Fruit fly (Drosophila melanogaster) whole organism, embryonic: Measurements from ENCODE around the gene cpb.

Source experiments
- Atf6 ChIP-seq: fragments of 200-800 bp; sonication (Bioruptor generic); IDR thresholded peaks from 2 replicates; pipeline ENCODE4 v1.3.6; 2022; ENCODE audit warnings: missing biosample characterization, missing genetic modification characterization
- Blimp-1 ChIP-seq: fragments of 200-800 bp; sonication (Bioruptor generic); optimal IDR thresholded peaks from 3 replicates; lab custom pipeline; 2018; ENCODE audit warnings: missing biosample characterization, missing genetic modification characterization, mild to moderate bottlenecking, moderate library complexity, missing genetic modification reagents
- CG10543 ChIP-seq: fragments of 200-800 bp; sonication (Bioruptor generic); optimal IDR thresholded peaks from 3 replicates; lab custom pipeline; 2017; ENCODE audit warnings: missing biosample characterization, mild to moderate bottlenecking, missing genetic modification characterization, moderate library complexity
- CG12104 ChIP-seq: fragments of 200-800 bp; sonication (Bioruptor generic); optimal IDR thresholded peaks from 3 replicates; lab custom pipeline; 2016; ENCODE audit warnings: missing biosample characterization, missing genetic modification characterization
- CG12299 ChIP-seq: fragments of 200-800 bp; sonication (Bioruptor generic); optimal IDR thresholded peaks from 2 replicates; lab custom pipeline; 2018; ENCODE audit warnings: missing biosample characterization, mild to moderate bottlenecking, missing genetic modification characterization
- CG12391 ChIP-seq: fragments of 200-800 bp; sonication (Bioruptor generic); optimal IDR thresholded peaks from 3 replicates; lab custom pipeline; 2018; ENCODE audit warnings: missing biosample characterization, mild to moderate bottlenecking, missing genetic modification characterization, moderate library complexity
- CG13424 ChIP-seq: fragments of 200-800 bp; sonication (Bioruptor generic); optimal IDR thresholded peaks from 2 replicates; lab custom pipeline; 2019; ENCODE audit warnings: missing biosample characterization, mild to moderate bottlenecking, missing genetic modification characterization, moderate library complexity
- CG14860 ChIP-seq: fragments of 200-800 bp; sonication (Bioruptor generic); IDR thresholded peaks from 3 replicates; pipeline ENCODE4 v1.3.6; 2022; ENCODE audit warnings: missing biosample characterization, missing genetic modification characterization; ENCODE audit not compliant: partially characterized antibody
- CG15601 ChIP-seq: fragments of 200-800 bp; sonication (Bioruptor generic); optimal IDR thresholded peaks from 3 replicates; lab custom pipeline; 2019; ENCODE audit warnings: missing biosample characterization, mild to moderate bottlenecking, missing genetic modification characterization, moderate library complexity
- CG1603 ChIP-seq: fragments of 200-800 bp; sonication (Bioruptor generic); optimal IDR thresholded peaks from 2 replicates; lab custom pipeline; 2019; ENCODE audit warnings: missing biosample characterization, mild to moderate bottlenecking, missing genetic modification characterization, moderate library complexity
- CG1647 ChIP-seq: fragments of 200-800 bp; sonication (Bioruptor generic); optimal IDR thresholded peaks from 3 replicates; lab custom pipeline; 2016; ENCODE audit warnings: missing biosample characterization, missing genetic modification characterization
- CG2678 ChIP-seq: fragments of 200-800 bp; sonication (Bioruptor generic); optimal IDR thresholded peaks from 3 replicates; lab custom pipeline; 2019; ENCODE audit warnings: missing biosample characterization, mild to moderate bottlenecking, missing genetic modification characterization, moderate library complexity
- CG30431 ChIP-seq: fragments of 200-800 bp; sonication (Bioruptor generic); optimal IDR thresholded peaks from 2 replicates; lab custom pipeline; 2017; ENCODE audit warnings: missing biosample characterization, missing genetic modification characterization
- CG32767 ChIP-seq: fragments of 200-800 bp; sonication (Bioruptor generic); IDR thresholded peaks from 2 replicates; pipeline ENCODE4 v1.3.6; 2022; ENCODE audit warnings: missing biosample characterization, missing genetic modification characterization
- CG3995 ChIP-seq: fragments of 200-800 bp; sonication (Bioruptor generic); optimal IDR thresholded peaks from 3 replicates; lab custom pipeline; 2016; ENCODE audit warnings: missing biosample characterization, missing genetic modification characterization
- CG43689 ChIP-seq: fragments of 200-800 bp; sonication (Bioruptor generic); IDR thresholded peaks from 2 replicates; pipeline ENCODE4 v1.3.6; 2022; ENCODE audit warnings: missing biosample characterization, missing genetic modification characterization
- CG4404 ChIP-seq: fragments of 200-800 bp; sonication (Bioruptor generic); IDR thresholded peaks from 2 replicates; pipeline ENCODE4 v1.3.6; 2022; ENCODE audit warnings: missing biosample characterization, missing genetic modification characterization
- CG4820 ChIP-seq: fragments of 200-800 bp; sonication (Bioruptor generic); optimal IDR thresholded peaks from 3 replicates; lab custom pipeline; 2016; ENCODE audit warnings: missing biosample characterization, missing genetic modification characterization
- CG5180 ChIP-seq: fragments of 200-800 bp; sonication (Bioruptor generic); optimal IDR thresholded peaks from 3 replicates; lab custom pipeline; 2017; ENCODE audit warnings: missing biosample characterization, missing genetic modification characterization, mild to moderate bottlenecking, moderate library complexity, missing genetic modification reagents
- CG6254 ChIP-seq: fragments of 200-800 bp; sonication (Bioruptor generic); optimal IDR thresholded peaks from 3 replicates; lab custom pipeline; 2017; ENCODE audit warnings: mild to moderate bottlenecking, missing biosample characterization, missing genetic modification reagents, missing genetic modification characterization
- CG7271 ChIP-seq: fragments of 200-800 bp; sonication (Bioruptor generic); optimal IDR thresholded peaks from 2 replicates; lab custom pipeline; 2018; ENCODE audit warnings: missing biosample characterization, mild to moderate bottlenecking, missing genetic modification characterization, moderate library complexity
- CG9876 ChIP-seq: fragments of 200-800 bp; sonication (Bioruptor generic); optimal IDR thresholded peaks from 2 replicates; lab custom pipeline; 2016; ENCODE audit warnings: missing biosample characterization, missing genetic modification characterization
- Dll ChIP-seq: fragments of 200-800 bp; sonication (Bioruptor generic); IDR thresholded peaks from 4 replicates; pipeline ENCODE4 v1.3.6; 2022; ENCODE audit warnings: missing biosample characterization, missing genetic modification characterization; ENCODE audit not compliant: partially characterized antibody
- Drgx ChIP-seq: fragments of 200-800 bp; sonication (Bioruptor generic); IDR thresholded peaks from 2 replicates; pipeline ENCODE4 v1.3.6; 2022; ENCODE audit warnings: missing biosample characterization, missing genetic modification characterization
- ERR ChIP-seq: fragments of 200-800 bp; sonication (Bioruptor generic); optimal IDR thresholded peaks from 2 replicates; lab custom pipeline; 2016; ENCODE audit warnings: missing biosample characterization, missing genetic modification characterization
- Fer3 ChIP-seq: fragments of 200-800 bp; sonication (Bioruptor generic); optimal IDR thresholded peaks from 2 replicates; lab custom pipeline; 2018; ENCODE audit warnings: missing biosample characterization, mild to moderate bottlenecking, missing genetic modification characterization, moderate library complexity
- H15 ChIP-seq: fragments of 200-800 bp; sonication (Bioruptor generic); IDR thresholded peaks from 3 replicates; pipeline ENCODE4 v1.3.6; 2022; ENCODE audit warnings: missing biosample characterization, missing genetic modification characterization
- H2.0 ChIP-seq: fragments of 200-800 bp; sonication (Bioruptor generic); IDR thresholded peaks from 2 replicates; pipeline ENCODE4 v1.3.6; 2022; ENCODE audit warnings: missing biosample characterization, missing genetic modification characterization
- HHEX ChIP-seq: fragments of 200-800 bp; sonication (Bioruptor generic); optimal IDR thresholded peaks from 3 replicates; lab custom pipeline; 2017; ENCODE audit warnings: missing biosample characterization, mild to moderate bottlenecking, missing genetic modification characterization, missing genetic modification reagents
- Mes4 ChIP-seq: fragments of 200-800 bp; sonication (Bioruptor generic); optimal IDR thresholded peaks from 2 replicates; lab custom pipeline; 2016; ENCODE audit warnings: missing biosample characterization, missing genetic modification characterization
- NC2β ChIP-seq: fragments of 200-800 bp; sonication (Bioruptor generic); optimal IDR thresholded peaks from 2 replicates; lab custom pipeline; 2016; ENCODE audit warnings: missing biosample characterization, missing genetic modification characterization
- Oaz ChIP-seq: fragments of 200-800 bp; sonication (Bioruptor generic); IDR thresholded peaks from 2 replicates; pipeline ENCODE4 v1.3.6; 2022; ENCODE audit warnings: missing biosample characterization, missing genetic modification characterization
- Opbp ChIP-seq: fragments of 200-800 bp; sonication (Bioruptor generic); IDR thresholded peaks from 3 replicates; pipeline ENCODE4 v1.3.6; 2022; ENCODE audit warnings: missing biosample characterization, missing genetic modification characterization; ENCODE audit not compliant: partially characterized antibody
- Ssrp ChIP-seq: fragments of 200-800 bp; sonication (Bioruptor generic); optimal IDR thresholded peaks from 2 replicates; lab custom pipeline; 2018; ENCODE audit warnings: missing biosample characterization, mild to moderate bottlenecking, missing genetic modification characterization, moderate library complexity
- Usf ChIP-seq: fragments of 200-800 bp; sonication (Bioruptor generic); optimal IDR thresholded peaks from 2 replicates; lab custom pipeline; 2017; ENCODE audit warnings: missing genotype, missing biosample characterization, missing genetic modification characterization
- al ChIP-seq: fragments of 200-800 bp; sonication (Bioruptor generic); IDR thresholded peaks from 2 replicates; pipeline ENCODE4 v1.3.6; 2022; ENCODE audit warnings: missing biosample characterization, missing genetic modification characterization
- ash1 ChIP-seq: fragments of 200-800 bp; sonication (Bioruptor generic); optimal IDR thresholded peaks from 2 replicates; lab custom pipeline; 2018; ENCODE audit warnings: missing biosample characterization, mild to moderate bottlenecking, missing genetic modification characterization
- cas ChIP-seq: fragments of 200-800 bp; sonication (Bioruptor generic); IDR thresholded peaks from 2 replicates; pipeline ENCODE4 v1.3.6; 2022; ENCODE audit warnings: missing biosample characterization, missing genetic modification characterization
- da ChIP-seq: fragments of 200-800 bp; sonication (Bioruptor generic); optimal IDR thresholded peaks from 2 replicates; lab custom pipeline; 2016; ENCODE audit warnings: missing biosample characterization, missing genetic modification characterization
- dan ChIP-seq: fragments of 200-800 bp; sonication (Bioruptor generic); IDR thresholded peaks from 2 replicates; pipeline ENCODE4 v1.3.6; 2022; ENCODE audit warnings: missing biosample characterization, missing genetic modification characterization
- dimm ChIP-seq: fragments of 200-800 bp; sonication (Bioruptor generic); IDR thresholded peaks from 2 replicates; pipeline ENCODE4 v1.3.6; 2022; ENCODE audit warnings: missing biosample characterization, missing genetic modification characterization
- fd102C ChIP-seq: fragments of 200-800 bp; sonication (Bioruptor generic); optimal IDR thresholded peaks from 2 replicates; lab custom pipeline; 2018; ENCODE audit warnings: missing biosample characterization, mild to moderate bottlenecking, missing genetic modification characterization, moderate library complexity
- ham ChIP-seq: fragments of 200-800 bp; sonication (Bioruptor generic); IDR thresholded peaks from 2 replicates; pipeline ENCODE4 v1.3.6; 2022; ENCODE audit warnings: missing biosample characterization, missing genetic modification characterization
- her ChIP-seq: fragments of 200-800 bp; sonication (Bioruptor generic); optimal IDR thresholded peaks from 2 replicates; lab custom pipeline; 2016; ENCODE audit warnings: missing biosample characterization, missing genetic modification characterization
- hth ChIP-seq: fragments of >200 bp; optimal IDR thresholded peaks from 2 replicates; lab custom pipeline; 2017; ENCODE audit warnings: inconsistent platforms
- kni ChIP-seq: fragments of 200-800 bp; sonication (Bioruptor generic); optimal IDR thresholded peaks from 3 replicates; lab custom pipeline; 2017; ENCODE audit warnings: mild to moderate bottlenecking, missing biosample characterization, missing genetic modification reagents, missing genetic modification characterization
- maf-S ChIP-seq: fragments of 200-800 bp; sonication (Bioruptor generic); optimal IDR thresholded peaks from 2 replicates; lab custom pipeline; 2016; ENCODE audit warnings: missing biosample characterization, missing genetic modification characterization
- nmo ChIP-seq: fragments of 200-800 bp; sonication (Bioruptor generic); optimal IDR thresholded peaks from 2 replicates; lab custom pipeline; 2018; ENCODE audit warnings: missing biosample characterization, mild to moderate bottlenecking, missing genetic modification characterization, moderate library complexity
- pnt ChIP-seq: fragments of 200-800 bp; sonication (Bioruptor generic); optimal IDR thresholded peaks from 3 replicates; lab custom pipeline; 2016; ENCODE audit warnings: missing biosample characterization, missing genetic modification characterization
- salm ChIP-seq: fragments of 200-800 bp; sonication (Bioruptor generic); optimal IDR thresholded peaks from 2 replicates; lab custom pipeline; 2018; ENCODE audit warnings: missing biosample characterization, mild to moderate bottlenecking, missing genetic modification characterization
- sens-2 ChIP-seq: fragments of 200-800 bp; sonication (Bioruptor generic); IDR thresholded peaks from 2 replicates; pipeline ENCODE4 v1.3.6; 2022; ENCODE audit warnings: missing biosample characterization, missing genetic modification characterization
- toy ChIP-seq: fragments of 200-800 bp; sonication (Bioruptor generic); IDR thresholded peaks from 2 replicates; pipeline ENCODE4 v1.3.6; 2022; ENCODE audit warnings: missing biosample characterization, missing genetic modification characterization

cpb gene

dm6 chr2L:1710224-1710623, 5.5 kb downstream of the cpb start, which contains the start of the genes CG17660 and mRpL48 (continued):
- TF ChIP-seq Drgx (no peak), CG7271 (tag; lab: Kevin White, UChicago) (no peak), maf-S (GFP tag; lab: Kevin White, UChicago) (no peak), CG4404 (GFP tag; lab: Robert Waterston, UW) (no peak), CG43689 (GFP tag; lab: Robert Waterston, UW) (no peak), CG13424 (tag; lab: Kevin White, UChicago) (no peak), NC2β (GFP tag; lab: Kevin White, UChicago) (peak; percentile 57), hth (lab: Kevin White, UChicago) (no peak), CG12299 (tag; lab: Kevin White, UChicago) (no peak), CG10543 (GFP tag; lab: Kevin White, UChicago) (no peak), H2.0 (GFP tag; lab: Robert Waterston, UW) (no peak), dan (GFP tag; lab: Robert Waterston, UW) (no peak), Dll (peak; percentile 65), CG3995 (GFP tag; lab: Kevin White, UChicago) (no peak), cas (GFP tag; lab: Robert Waterston, UW) (no peak), CG15601 (tag; lab: Kevin White, UChicago) (no peak), Mes4 (no peak), CG12391 (peak; percentile 11), Oaz (no peak), CG1603 (tag; lab: Kevin White, UChicago) (peak; percentile 86), CG9876 (GFP tag; lab: Kevin White, UChicago) (no peak), CG30431 (GFP tag; lab: Kevin White, UChicago) (no peak), nmo (GFP tag; lab: Kevin White, UChicago) (peak; percentile 49), sens-2 (GFP tag; lab: Robert Waterston, UW) (no peak), CG14860 (GFP tag; lab: Robert Waterston, UW) (peak; percentile 45; the same call in 1 of the 3 replicates), Opbp (GFP tag; lab: Robert Waterston, UW) (peak; percentile 67; the same call in 2 of the 3 replicates), ham (GFP tag; lab: Robert Waterston, UW) (no peak), CG4820 (GFP tag; lab: Kevin White, UChicago) (no peak), CG6254 (GFP tag; lab: Kevin White, UChicago) (no peak), Ssrp (no peak), ash1 (GFP tag; lab: Kevin White, UChicago) (no peak), da (GFP tag; lab: Kevin White, UChicago) (no peak), kni (GFP tag; lab: Kevin White, UChicago) (peak; percentile 12), CG32767 (GFP tag; lab: Robert Waterston, UW) (0 out of 2 replicates have a peak, but pooled peaks have one; percentile 14), H15 (no peak), pnt (GFP tag; lab: Kevin White, UChicago) (no peak), CG1647 (GFP tag; lab: Kevin White, UChicago) (no peak), fd102C (GFP tag; lab: Kevin White, UChicago) (no peak), CG12104 (no peak), HHEX (GFP tag; lab: Kevin White, UChicago) (no peak), Usf (GFP tag; lab: Kevin White, UChicago) (no peak), Blimp-1 (GFP tag; lab: Kevin White, UChicago) (no peak), ERR (peak; percentile 33), al (GFP tag; lab: Robert Waterston, UW) (no peak), toy (GFP tag; lab: Robert Waterston, UW) (no peak), salm (no peak), her (GFP tag; lab: Kevin White, UChicago) (peak; percentile 23), Fer3 (tag; lab: Kevin White, UChicago) (no peak), Atf6 (GFP tag; lab: Robert Waterston, UW) (no peak), CG5180 (GFP tag; lab: Kevin White, UChicago) (no peak), dimm (GFP tag; lab: Robert Waterston, UW) (no peak), CG2678 (no peak)
